Worm (Caenorhabditis elegans) whole organism, midembryonic: ENCODE results near the gene srj-9.

Source experiments
- T22C8.4 ChIP-seq: fragments of 200-800 bp; sonication (Bioruptor generic); IDR thresholded peaks from 2 replicates; pipeline ENCODE4 v1.3.6; 2022; ENCODE audit warnings: missing genetic modification characterization, missing compliant biosample characterization
- flt-1 ChIP-seq: fragments of 200-800 bp; sonication (Bioruptor generic); IDR thresholded peaks from 2 replicates; pipeline ENCODE4 v1.3.6; 2022; ENCODE audit warnings: missing genetic modification characterization, missing compliant biosample characterization
- klf-2 ChIP-seq: fragments of 200-800 bp; sonication (Bioruptor generic); conservative IDR thresholded peaks from 2 replicates; pipeline ENCODE4 v1.3.6; 2022; ENCODE audit warnings: missing genetic modification reagents, missing genetic modification characterization, missing compliant biosample characterization
- ztf-23 ChIP-seq: fragments of 200-800 bp; sonication (Bioruptor generic); IDR thresholded peaks from 2 replicates; pipeline ENCODE4 v1.3.6; 2022; ENCODE audit warnings: missing genetic modification reagents, missing genetic modification characterization, missing compliant biosample characterization
- ztf-29 ChIP-seq: fragments of 200-800 bp; sonication (Bioruptor generic); IDR thresholded peaks from 2 replicates; pipeline ENCODE4 v1.3.6; 2022; ENCODE audit warnings: missing genetic modification reagents, missing genetic modification characterization, missing compliant biosample characterization

ce11 chrV:3455135-3455747, 23.5 kb downstream of the srj-9 start:
- TF ChIP-seq ztf-29 (GFP tag; lab: Robert Waterston, UW) (no peak), T22C8.4 (no peak), klf-2 (GFP tag; lab: Robert Waterston, UW) (no peak), flt-1 (GFP tag; lab: Robert Waterston, UW) (no peak), ztf-23 (GFP tag; lab: Robert Waterston, UW) (no peak)
